Worm (Caenorhabditis elegans): Measurements from ENCODE around the gene Y49A3A.4.

Y49A3A.4 gene

ce11 chrV:14358577-14358976 is at the start of gene Y49A3A.4:
Gene Y49A3A.4, minus strand, starts transcription at chrV:14358890.
- TF ChIP-seq him-1 (tag; optimal IDR thresholded peaks at IDR 0.05) (no peak), dao-5 (tag; optimal IDR thresholded peaks at IDR 0.05) (no peak), W03F9.2 (tag; optimal IDR thresholded peaks at IDR 0.05) (no peak)

DNA sequence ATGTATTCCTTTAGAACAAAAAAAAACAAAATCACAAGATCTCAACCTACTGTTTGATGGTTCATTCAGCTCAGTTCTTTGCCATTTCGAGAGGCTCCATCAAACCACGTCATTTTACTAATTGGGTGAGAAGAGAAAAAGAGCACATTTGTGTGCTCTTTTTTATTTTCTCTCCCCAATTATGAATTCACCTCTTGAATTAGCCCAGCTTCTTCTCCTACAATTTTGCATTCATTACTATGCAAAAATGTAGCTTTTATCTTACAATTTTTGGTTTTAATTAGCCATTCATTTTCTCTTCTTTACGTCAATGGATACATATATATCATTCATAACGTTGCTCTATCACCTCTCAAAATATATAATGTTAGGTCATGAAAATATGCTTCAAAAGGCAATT is 47.0 kb upstream of the Y49A3A.4 start:
- TF ChIP-seq him-1 (tag; optimal IDR thresholded peaks at IDR 0.05) (no peak), W03F9.2 (tag; optimal IDR thresholded peaks at IDR 0.05) (no peak), dao-5 (tag; optimal IDR thresholded peaks at IDR 0.05) (no peak)

- TF ChIP-seq dao-5 (tag; optimal IDR thresholded peaks at IDR 0.05) (no peak), him-1 (tag; optimal IDR thresholded peaks at IDR 0.05) (no peak), W03F9.2 (tag; optimal IDR thresholded peaks at IDR 0.05) (no peak)
Measured at ce11 chrV:14396123-14396669, 37.5 kb upstream of the Y49A3A.4 start.

ce11 chrV:14394743-14395142 is 36.1 kb upstream of the Y49A3A.4 start, which contains the start of gene C15H11.13:
Gene C15H11.13, plus strand, starts transcription at chrV:14395043.
- TF ChIP-seq W03F9.2 (tag; optimal IDR thresholded peaks at IDR 0.05): no peak
- TF ChIP-seq dao-5 (tag; optimal IDR thresholded peaks at IDR 0.05): no peak
- TF ChIP-seq him-1 (tag; optimal IDR thresholded peaks at IDR 0.05): no peak

DNA sequence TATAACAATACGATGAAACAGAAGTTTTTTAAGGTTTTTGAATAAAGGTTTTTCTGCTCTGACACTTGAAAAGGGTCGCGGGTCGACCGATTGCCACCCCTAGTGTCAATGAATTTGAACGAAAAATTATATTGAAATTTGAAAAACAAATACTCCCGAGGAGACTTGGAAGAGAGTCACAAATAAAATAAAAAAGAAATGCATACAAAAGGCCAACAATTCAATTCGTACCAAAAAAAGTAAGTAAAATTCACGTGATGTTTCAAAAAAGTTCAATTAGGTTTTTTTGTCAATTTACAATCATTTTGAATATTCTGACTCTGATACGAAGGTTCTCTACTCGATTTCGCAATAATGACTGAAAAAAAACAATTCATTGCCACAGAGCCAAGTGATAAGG is 34.8 kb upstream of the Y49A3A.4 start, which contains the start of gene C15H11.1:
Gene C15H11.1 (plus strand): TSS at position 301 of the 400 bp plus-strand sequence.
- TF ChIP-seq him-1 (tag; optimal IDR thresholded peaks at IDR 0.05) (no peak), dao-5 (tag; optimal IDR thresholded peaks at IDR 0.05) (no peak), W03F9.2 (tag; optimal IDR thresholded peaks at IDR 0.05) (no peak)

ce11 chrV:14391830-14392229 is 33.1 kb upstream of the Y49A3A.4 start, which contains the start of gene C15H11.10:
Gene C15H11.10, plus strand, starts transcription at chrV:14392130.
- TF ChIP-seq dao-5 (tag; optimal IDR thresholded peaks at IDR 0.05): no peak
- TF ChIP-seq him-1 (tag; optimal IDR thresholded peaks at IDR 0.05): no peak
- no peak for TF ChIP-seq W03F9.2 (tag; optimal IDR thresholded peaks at IDR 0.05)

DNA sequence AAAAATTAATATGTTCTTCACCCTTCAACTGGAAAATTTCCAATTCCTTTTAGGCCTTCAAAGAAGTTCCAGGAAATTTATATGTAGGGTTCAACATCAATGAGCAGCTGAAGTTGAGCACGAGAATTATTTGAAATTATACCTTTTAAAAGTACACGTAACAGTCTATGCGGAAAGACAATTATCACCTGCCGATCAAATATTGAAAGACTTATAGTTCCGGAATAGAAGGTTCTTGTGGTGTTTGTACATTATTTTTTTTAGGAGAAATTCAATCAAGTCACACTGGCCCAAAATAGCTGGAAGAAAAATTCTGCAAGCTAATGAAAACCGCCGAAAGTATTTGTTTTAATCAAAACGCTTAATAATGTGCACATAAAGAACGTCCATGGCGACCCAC is 21.6 kb upstream of the Y49A3A.4 start:
- TF ChIP-seq dao-5 (tag; optimal IDR thresholded peaks at IDR 0.05) (no peak), W03F9.2 (tag; optimal IDR thresholded peaks at IDR 0.05) (no peak), him-1 (tag; optimal IDR thresholded peaks at IDR 0.05) (no peak)

DNA sequence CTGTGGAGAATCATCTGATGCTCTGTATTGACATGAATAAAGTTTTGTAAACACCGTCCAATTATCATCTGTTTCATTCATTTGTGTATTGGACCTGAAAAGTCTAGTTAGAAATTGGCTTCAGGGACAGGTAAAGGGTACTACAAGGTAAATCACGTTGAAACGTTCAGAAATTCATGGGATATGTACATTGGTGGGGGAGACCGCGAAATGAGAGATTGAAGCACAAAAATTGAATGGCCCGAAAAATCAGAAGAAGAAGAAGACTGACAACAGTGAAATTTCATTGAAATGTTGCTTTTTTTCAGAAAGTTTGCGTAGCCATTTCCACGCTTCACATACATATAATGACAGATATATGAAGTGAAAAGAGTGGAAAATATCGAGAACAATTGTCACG is 20.3 kb upstream of the Y49A3A.4 start, which contains the start of gene npr-43:
Gene npr-43 (minus strand): TSS at position 101 of the 400 bp plus-strand sequence.
- no peak for TF ChIP-seq dao-5 (tag; optimal IDR thresholded peaks at IDR 0.05)
- no peak for TF ChIP-seq W03F9.2 (tag; optimal IDR thresholded peaks at IDR 0.05)
- TF ChIP-seq him-1 (tag; optimal IDR thresholded peaks at IDR 0.05): no peak

ce11 chrV:14378052-14378451 is 19.4 kb upstream of the Y49A3A.4 start:
- TF ChIP-seq W03F9.2 (tag; optimal IDR thresholded peaks at IDR 0.05) (no peak), dao-5 (tag; optimal IDR thresholded peaks at IDR 0.05) (no peak), him-1 (tag; optimal IDR thresholded peaks at IDR 0.05) (no peak)

- TF ChIP-seq W03F9.2 (tag; optimal IDR thresholded peaks at IDR 0.05) (no peak), dao-5 (tag; optimal IDR thresholded peaks at IDR 0.05) (no peak), him-1 (tag; optimal IDR thresholded peaks at IDR 0.05) (no peak)
Measured at ce11 chrV:14372774-14373173, 14.1 kb upstream of the Y49A3A.4 start, which contains the start of gene unc-39. Gene unc-39, plus strand, starts transcription at chrV:14373074.

- TF ChIP-seq him-1 (tag; optimal IDR thresholded peaks at IDR 0.05) (no peak), dao-5 (tag; optimal IDR thresholded peaks at IDR 0.05) (no peak)
Measured at ce11 chrV:14369412-14369811, 10.7 kb upstream of the Y49A3A.4 start.

- TF ChIP-seq dao-5 (tag; optimal IDR thresholded peaks at IDR 0.05) (no peak), him-1 (tag; optimal IDR thresholded peaks at IDR 0.05) (peak; percentile 22), W03F9.2 (tag; optimal IDR thresholded peaks at IDR 0.05) (peak; percentile 14)
Measured at ce11 chrV:14368272-14369052, 9.8 kb upstream of the Y49A3A.4 start.

ce11 chrV:14366487-14366962 is 7.8 kb upstream of the Y49A3A.4 start:
- TF ChIP-seq him-1 (tag; optimal IDR thresholded peaks at IDR 0.05) (peak; percentile 85), W03F9.2 (tag; optimal IDR thresholded peaks at IDR 0.05) (no peak)

DNA sequence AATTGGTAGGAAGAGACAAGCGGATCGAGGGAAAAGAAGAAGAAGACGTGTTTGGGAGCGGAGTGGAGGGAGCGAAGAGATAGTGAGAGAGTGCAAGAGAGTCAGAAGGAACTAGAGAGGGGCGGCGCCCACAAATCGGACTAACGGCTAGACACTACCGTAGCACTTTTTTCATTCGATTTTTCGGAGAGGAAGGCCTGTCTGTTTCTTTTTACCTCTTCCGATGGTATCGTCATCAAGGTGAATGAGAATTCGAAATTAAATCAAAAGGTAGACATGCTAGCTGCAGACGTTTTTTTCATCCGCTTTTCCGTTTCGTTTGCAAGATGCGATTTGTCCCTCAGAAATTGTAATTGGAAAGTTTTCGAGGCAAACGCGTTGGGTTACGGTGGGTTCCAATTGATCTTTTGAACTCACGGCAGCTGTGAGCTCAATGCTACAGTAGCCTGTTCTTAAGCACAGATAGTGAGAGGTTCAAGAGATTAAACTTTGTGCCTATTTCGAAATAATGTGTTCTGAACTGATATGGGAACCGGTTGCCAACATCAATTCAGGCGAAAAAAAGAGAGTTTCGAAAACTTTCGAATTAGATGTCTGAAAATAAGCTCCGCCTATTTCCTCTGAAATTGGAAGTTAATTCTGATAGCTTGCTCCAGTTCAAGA is 6.0 kb upstream of the Y49A3A.4 start:
- TF ChIP-seq W03F9.2 (tag; optimal IDR thresholded peaks at IDR 0.05) (no peak), him-1 (tag; optimal IDR thresholded peaks at IDR 0.05) (no peak), dao-5 (tag; optimal IDR thresholded peaks at IDR 0.05) (no peak)

All from whole organism, L4/young adult.